Fruit fly (Drosophila melanogaster) whole organism, pupa: ENCODE measurements around the gene Ubc84D.

Experiments
- CG10348 ChIP-seq: fragments of 200-800 bp; sonication (Bioruptor generic); IDR thresholded peaks from 2 replicates; pipeline ENCODE4 v1.3.6; 2022; ENCODE audit warnings: missing biosample characterization, missing genetic modification characterization
- CG12605 ChIP-seq: fragments of 200-800 bp; sonication (Bioruptor generic); IDR thresholded peaks from 2 replicates; pipeline ENCODE4 v1.3.6; 2022; ENCODE audit warnings: missing biosample characterization, missing genetic modification characterization
- CG13204 ChIP-seq: fragments of 200-800 bp; sonication (Bioruptor generic); optimal IDR thresholded peaks from 2 replicates; lab custom pipeline; 2018; ENCODE audit warnings: missing biosample characterization, mild to moderate bottlenecking, missing genetic modification characterization, moderate library complexity
- CG14655 ChIP-seq: fragments of 200-800 bp; sonication (Bioruptor generic); optimal IDR thresholded peaks from 3 replicates; lab custom pipeline; 2017; ENCODE audit warnings: mild to moderate bottlenecking, missing biosample characterization, missing genetic modification reagents, missing genetic modification characterization
- CG15710 ChIP-seq: fragments of 200-800 bp; sonication (Bioruptor generic); optimal IDR thresholded peaks from 2 replicates; lab custom pipeline; 2018; ENCODE audit warnings: missing biosample characterization, mild to moderate bottlenecking, missing genetic modification characterization, moderate library complexity
- CG17806 ChIP-seq: fragments of 200-800 bp; sonication (Bioruptor generic); optimal IDR thresholded peaks from 2 replicates; lab custom pipeline; 2018; ENCODE audit warnings: missing biosample characterization, mild to moderate bottlenecking, missing genetic modification characterization, moderate library complexity
- CG34367 ChIP-seq: fragments of 200-800 bp; sonication (Bioruptor generic); optimal IDR thresholded peaks from 2 replicates; lab custom pipeline; 2018; ENCODE audit warnings: missing biosample characterization, mild to moderate bottlenecking, missing genetic modification characterization
- CG4496 ChIP-seq: fragments of 200-800 bp; sonication (Bioruptor generic); IDR thresholded peaks from 3 replicates; pipeline ENCODE4 v1.3.6; 2022; ENCODE audit warnings: missing biosample characterization, missing genetic modification characterization
- CG8159 ChIP-seq: fragments of 200-800 bp; sonication (Bioruptor generic); optimal IDR thresholded peaks from 3 replicates; lab custom pipeline; 2018; ENCODE audit warnings: missing biosample characterization, mild to moderate bottlenecking, missing genetic modification characterization, moderate library complexity
- CG8301 ChIP-seq: fragments of 200-800 bp; sonication (Bioruptor generic); optimal IDR thresholded peaks from 2 replicates; lab custom pipeline; 2018; ENCODE audit warnings: missing biosample characterization, mild to moderate bottlenecking, missing genetic modification characterization
- CG9948 ChIP-seq: fragments of 200-800 bp; sonication (Bioruptor generic); optimal IDR thresholded peaks from 2 replicates; lab custom pipeline; 2018; ENCODE audit warnings: missing biosample characterization, mild to moderate bottlenecking, missing genetic modification characterization, moderate library complexity
- D1 ChIP-seq: fragments of 200-800 bp; sonication (Bioruptor generic); optimal IDR thresholded peaks from 2 replicates; lab custom pipeline; 2018; ENCODE audit warnings: missing biosample characterization, mild to moderate bottlenecking, missing genetic modification characterization, moderate library complexity
- EcR ChIP-seq: fragments of 200-800 bp; sonication (Bioruptor generic); optimal IDR thresholded peaks from 3 replicates; lab custom pipeline; 2019; ENCODE audit warnings: missing biosample characterization, missing genetic modification characterization, mild to moderate bottlenecking, moderate library complexity, missing genetic modification reagents
- Ets98B ChIP-seq: fragments of 200-800 bp; sonication (Bioruptor generic); IDR thresholded peaks from 2 replicates; pipeline ENCODE4 v1.3.6; 2022; ENCODE audit warnings: missing biosample characterization, missing genetic modification characterization
- Pif1A ChIP-seq: fragments of 200-800 bp; sonication (Bioruptor generic); optimal IDR thresholded peaks from 3 replicates; lab custom pipeline; 2016; ENCODE audit warnings: missing biosample characterization, missing genetic modification characterization
- Pif1B ChIP-seq: fragments of 200-800 bp; sonication (Bioruptor generic); optimal IDR thresholded peaks from 3 replicates; lab custom pipeline; 2016; ENCODE audit warnings: missing biosample characterization, missing genetic modification characterization
- Snoo ChIP-seq: fragments of 200-800 bp; sonication (Bioruptor generic); optimal IDR thresholded peaks from 3 replicates; lab custom pipeline; 2017; ENCODE audit warnings: missing biosample characterization, mild to moderate bottlenecking, missing genetic modification characterization, inconsistent platforms
- fd96Ca ChIP-seq: fragments of 200-800 bp; sonication (Bioruptor generic); IDR thresholded peaks from 3 replicates; pipeline ENCODE4 v1.3.6; 2022; ENCODE audit warnings: missing biosample characterization, missing genetic modification characterization
- gl ChIP-seq: fragments of 200-800 bp; sonication (Bioruptor generic); optimal IDR thresholded peaks from 2 replicates; lab custom pipeline; 2018; ENCODE audit warnings: missing biosample characterization, mild to moderate bottlenecking, missing genetic modification characterization
- rn ChIP-seq: fragments of 200-800 bp; sonication (Bioruptor generic); IDR thresholded peaks from 2 replicates; pipeline ENCODE4 v1.3.6; 2022; ENCODE audit warnings: missing biosample characterization, missing genetic modification characterization

Ubc84D gene

DNA sequence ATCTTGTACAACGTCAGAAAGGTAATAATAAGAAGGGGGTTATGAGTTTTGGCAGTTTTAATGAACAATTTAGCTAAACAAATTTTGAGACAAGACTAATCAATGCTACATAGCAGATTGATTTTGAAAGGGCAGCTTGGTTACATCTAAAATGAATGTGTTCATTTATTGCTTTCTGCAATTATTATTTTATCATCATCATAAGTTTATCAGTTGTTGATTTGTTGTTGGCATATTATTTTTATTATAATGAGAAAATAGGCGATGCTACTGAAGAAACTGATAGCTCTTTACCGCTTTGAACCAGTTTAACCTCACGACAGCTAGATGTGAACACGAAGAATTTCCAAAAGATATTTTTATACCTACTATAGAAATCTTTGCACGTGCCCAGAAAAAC is 17.0 kb downstream of the Ubc84D start, which contains the start of gene Mics1:
Mics1 (minus strand) TSS at position 101 of the 400 bp plus-strand sequence.
- TF ChIP-seq CG8301 (tag; lab: Kevin White, UChicago) (no peak), CG9948 (no peak), CG12605 (GFP tag; lab: Robert Waterston, UW) (no peak), CG4496 (GFP tag; lab: Robert Waterston, UW) (no peak)

DNA sequence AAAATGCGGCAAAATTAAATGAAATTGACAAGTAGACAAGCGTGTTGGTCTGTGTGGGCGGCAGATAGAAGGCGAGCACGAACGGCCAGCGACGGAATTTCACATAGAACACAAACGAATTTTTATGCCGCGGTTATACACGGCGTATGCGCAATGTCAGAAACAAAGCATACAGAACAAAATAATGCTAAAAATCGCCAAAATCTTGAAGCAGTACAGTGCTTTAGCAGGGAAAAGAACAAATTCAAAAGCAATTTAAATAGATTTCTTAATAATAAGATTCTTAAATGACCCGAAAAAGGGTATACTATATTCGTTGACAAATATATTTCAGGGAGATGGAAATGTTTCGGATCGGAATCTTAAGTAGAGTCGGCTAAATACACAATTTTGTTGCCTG is 18.7 kb downstream of the Ubc84D start:
- no peak for TF ChIP-seq CG12605 (GFP tag; lab: Robert Waterston, UW)
- TF ChIP-seq rn (GFP tag; lab: Robert Waterston, UW) = no peak
- no peak for TF ChIP-seq CG17806 (tag; lab: Kevin White, UChicago)
- TF ChIP-seq gl (tag; lab: Kevin White, UChicago) = no peak
- TF ChIP-seq EcR (GFP tag; lab: Kevin White, UChicago) = no peak
- no peak for TF ChIP-seq CG4496 (GFP tag; lab: Robert Waterston, UW)
- TF ChIP-seq, all 21 proteins: peak for 0

DNA sequence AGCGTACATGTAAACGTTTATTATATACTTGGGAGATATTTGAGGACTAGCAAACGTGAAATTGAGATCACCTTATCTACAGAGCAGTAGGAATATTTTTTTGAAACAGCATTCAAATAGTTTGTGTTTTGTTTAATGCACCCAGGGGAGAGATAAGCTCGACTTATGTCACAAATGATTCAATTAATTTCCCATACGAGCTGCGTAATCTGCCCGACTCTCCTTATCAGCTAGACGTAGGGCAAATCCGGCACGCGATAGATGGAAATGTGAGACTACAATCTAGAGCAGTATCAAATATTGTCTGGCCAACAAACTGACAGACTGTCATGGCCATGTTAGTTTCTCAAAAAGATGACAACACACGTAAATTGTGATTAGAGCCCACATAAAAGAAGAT is 19.8 kb downstream of the Ubc84D start:
- TF ChIP-seq Ets98B = no peak
- no peak for TF ChIP-seq CG34367 (tag; lab: Kevin White, UChicago)
- no peak for TF ChIP-seq CG13204 (GFP tag; lab: Kevin White, UChicago)
- no peak for TF ChIP-seq Snoo
- TF ChIP-seq CG10348 (GFP tag; lab: Robert Waterston, UW) = no peak
- no peak for TF ChIP-seq CG8159 (tag; lab: Kevin White, UChicago)
- TF ChIP-seq EcR (GFP tag; lab: Kevin White, UChicago) = no peak
- no peak for TF ChIP-seq CG14655 (GFP tag; lab: Kevin White, UChicago)
- no peak for TF ChIP-seq D1 (tag; lab: Kevin White, UChicago)
- no peak for TF ChIP-seq Pif1A
- TF ChIP-seq CG8301 (tag; lab: Kevin White, UChicago) = no peak
- TF ChIP-seq rn (GFP tag; lab: Robert Waterston, UW) = no peak
- no peak for TF ChIP-seq CG4496 (GFP tag; lab: Robert Waterston, UW)
- TF ChIP-seq fd96Ca (GFP tag; lab: Robert Waterston, UW) = no peak
- no peak for TF ChIP-seq CG12605 (GFP tag; lab: Robert Waterston, UW)
- no peak for TF ChIP-seq CG9948
- TF ChIP-seq CG17806 (tag; lab: Kevin White, UChicago) = no peak

DNA sequence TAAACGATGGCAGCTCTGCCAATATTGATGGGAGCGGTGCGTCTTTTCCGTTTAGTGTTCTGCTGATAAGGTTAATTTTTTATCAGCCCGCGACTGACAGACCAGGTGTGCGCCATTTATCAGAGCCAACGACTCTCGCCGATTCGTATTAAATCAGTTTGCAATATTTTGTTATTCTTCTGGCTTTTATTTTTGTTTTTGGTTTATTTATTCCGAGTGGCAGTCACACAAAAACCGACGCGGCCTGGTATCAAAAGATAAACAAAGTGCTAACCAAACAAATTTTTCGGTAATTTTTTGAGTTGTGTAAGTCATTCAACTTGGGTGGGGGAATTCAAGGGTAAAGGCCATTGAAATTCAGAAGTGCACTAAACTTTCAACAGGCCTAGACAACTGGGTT is 21.8 kb downstream of the Ubc84D start:
- TF ChIP-seq gl (tag; lab: Kevin White, UChicago) = no peak
- TF ChIP-seq Pif1B (GFP tag; lab: Kevin White, UChicago) = no peak
- TF ChIP-seq Snoo = no peak
- TF ChIP-seq CG13204 (GFP tag; lab: Kevin White, UChicago) = no peak
- no peak for TF ChIP-seq CG8159 (tag; lab: Kevin White, UChicago)
- TF ChIP-seq CG4496 (GFP tag; lab: Robert Waterston, UW) = no peak
- TF ChIP-seq D1 (tag; lab: Kevin White, UChicago) = no peak

DNA sequence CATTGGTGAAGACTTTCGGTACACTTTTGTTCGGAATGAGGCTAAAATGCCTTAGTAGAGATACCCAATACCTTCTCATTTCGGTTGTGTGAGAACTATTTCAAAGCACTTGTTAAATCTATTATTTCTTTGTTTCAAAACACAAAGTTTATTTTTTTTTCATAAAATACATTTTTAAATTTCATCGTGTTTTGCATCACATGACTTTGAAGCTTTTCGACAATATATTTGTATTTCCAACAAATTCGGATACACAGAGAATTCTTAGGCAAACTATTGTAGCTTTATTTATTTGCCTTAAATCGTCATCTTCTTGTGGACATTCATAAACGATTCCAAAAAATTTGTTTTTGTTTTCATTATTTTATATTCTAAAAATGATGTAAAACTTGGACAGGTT is 25.5 kb downstream of the Ubc84D start, which contains the start of gene alpha-Est10:
alpha-Est10 (minus strand) TSS at position 101 of the 400 bp plus-strand sequence.
- TF ChIP-seq EcR (GFP tag; lab: Kevin White, UChicago) = no peak
- TF ChIP-seq CG10348 (GFP tag; lab: Robert Waterston, UW) = no peak
- no peak for TF ChIP-seq rn (GFP tag; lab: Robert Waterston, UW)
- no peak for TF ChIP-seq Pif1A
- no peak for TF ChIP-seq Snoo
- TF ChIP-seq CG13204 (GFP tag; lab: Kevin White, UChicago) = no peak
- no peak for TF ChIP-seq CG15710 (tag; lab: Kevin White, UChicago)

DNA sequence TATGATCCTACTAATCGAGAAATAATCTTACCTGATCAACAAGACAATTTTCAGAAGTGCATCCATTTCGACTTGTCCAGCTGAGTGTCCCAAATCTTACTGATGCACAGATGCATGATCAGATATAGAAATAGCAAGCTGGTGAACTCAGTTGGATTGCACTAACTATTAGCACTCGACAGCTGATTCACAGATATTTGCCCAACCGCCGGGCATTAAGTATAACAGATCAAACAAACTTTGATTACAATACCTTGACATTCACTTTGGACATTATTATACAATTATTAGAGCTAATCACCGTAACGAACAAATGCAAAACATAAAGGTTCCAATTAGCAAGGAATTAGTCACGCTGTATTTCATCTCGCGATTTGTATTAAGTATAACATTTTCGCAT is 26.1 kb downstream of the Ubc84D start, which contains the start of gene CG42656:
CG42656 (minus strand) TSS at position 101 of the 400 bp plus-strand sequence.
- no peak for TF ChIP-seq CG4496 (GFP tag; lab: Robert Waterston, UW)
- no peak for TF ChIP-seq D1 (tag; lab: Kevin White, UChicago)
- no peak for TF ChIP-seq Pif1A
- TF ChIP-seq Ets98B = no peak
- no peak for TF ChIP-seq Snoo
- no peak for TF ChIP-seq CG9948
- no peak for TF ChIP-seq CG8159 (tag; lab: Kevin White, UChicago)
- no peak for TF ChIP-seq gl (tag; lab: Kevin White, UChicago)
- TF ChIP-seq Pif1B (GFP tag; lab: Kevin White, UChicago) = no peak
- TF ChIP-seq CG13204 (GFP tag; lab: Kevin White, UChicago) = no peak
- TF ChIP-seq, all 21 proteins: peak for 0

DNA sequence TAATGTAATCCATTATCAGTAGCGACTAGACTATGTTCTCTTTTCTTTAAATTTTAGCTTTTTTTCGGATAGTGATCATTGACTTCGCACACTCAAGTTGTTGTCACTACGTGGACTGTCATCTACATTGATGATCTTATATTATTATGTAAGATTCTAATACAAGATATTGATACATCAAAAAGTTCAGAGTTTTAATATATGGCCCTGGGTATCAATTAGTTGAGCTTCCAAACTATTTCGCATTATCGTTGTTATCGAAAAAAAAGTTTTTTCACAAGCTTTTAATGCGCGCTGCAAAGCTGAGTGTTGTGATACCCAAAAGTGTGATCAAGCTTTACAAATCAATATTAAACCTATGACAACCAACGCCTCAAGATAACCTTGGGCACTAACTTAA is 27.2 kb downstream of the Ubc84D start:
- TF ChIP-seq Ets98B (peak; percentile 17; the same call in 1 of the 2 replicates), D1 (tag; lab: Kevin White, UChicago) (no peak)

DNA sequence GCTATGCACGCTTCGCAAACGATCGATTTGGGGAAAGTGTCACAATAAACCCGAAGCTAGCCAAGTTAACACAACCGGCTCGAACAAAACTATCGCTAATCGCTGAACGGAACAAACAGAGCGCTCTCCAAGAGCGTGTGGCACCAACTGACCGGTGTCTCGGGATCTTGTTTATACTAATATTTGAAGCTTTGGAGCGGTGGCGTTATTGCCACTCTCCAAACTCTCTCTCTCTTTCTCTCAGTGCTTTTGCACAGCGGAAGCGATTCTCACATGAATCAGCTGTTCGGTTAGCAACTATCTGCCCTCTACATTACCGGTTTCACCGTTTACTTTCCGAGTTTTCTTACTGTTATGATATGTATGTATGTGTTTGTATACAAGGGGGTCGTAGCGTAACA is 27.8 kb downstream of the Ubc84D start:
- TF ChIP-seq CG12605 (GFP tag; lab: Robert Waterston, UW) (peak; percentile 38), D1 (tag; lab: Kevin White, UChicago) (no peak), Ets98B (peak; percentile 66; the same call in 1 of the 2 replicates), fd96Ca (GFP tag; lab: Robert Waterston, UW) (0 out of 3 replicates have a peak, but pooled peaks have one; percentile 11), CG4496 (GFP tag; lab: Robert Waterston, UW) (peak; percentile 63; the same call in 2 of the 3 replicates)
- TF ChIP-seq, all 21 proteins: peak for 4
